Fruit fly (Drosophila melanogaster): Measurements from ENCODE around the gene Uros2.
A peak's percentile ranks its signal among the peaks of the same experiment; 100 is the strongest.

Gene Uros2

dm6 chr3R:15792427-15792826 is 4.1 kb downstream of the Uros2 start, which contains the start of gene Acyp2 (continued):
- TF ChIP-seq gt (GFP tag; IDR thresholded peaks at IDR 0.05) (no peak), CG18619 (GFP tag; optimal IDR thresholded peaks at IDR 0.05) (no peak), phol (tag; optimal IDR thresholded peaks at IDR 0.05) (peak; percentile 40), ac (GFP tag; optimal IDR thresholded peaks at IDR 0.05) (no peak), CG42726 (GFP tag; IDR thresholded peaks at IDR 0.05; ENCODE audit: partially characterized antibody) (peak; percentile 42; the same call in 1 of the 2 replicates), gro (GFP tag; optimal IDR thresholded peaks at IDR 0.05) (no peak), CG17328 (GFP tag; IDR thresholded peaks at IDR 0.05) (no peak), unpg (GFP tag; optimal IDR thresholded peaks at IDR 0.05) (no peak), Sin3A (optimal IDR thresholded peaks at IDR 0.05) (peak; percentile 35), CG12942 (GFP tag; optimal IDR thresholded peaks at IDR 0.05) (peak; percentile 28), Lim3 (GFP tag; IDR thresholded peaks at IDR 0.05) (no peak), grn (GFP tag; optimal IDR thresholded peaks at IDR 0.05) (no peak), cwo (GFP tag; optimal IDR thresholded peaks at IDR 0.05) (no peak), CG14667 (GFP tag; IDR thresholded peaks at IDR 0.05) (no peak), dpn (GFP tag; optimal IDR thresholded peaks at IDR 0.05) (peak in 1 of 2 experiments; percentile 55), CG16813 (GFP tag; IDR thresholded peaks at IDR 0.05; ENCODE audit: partially characterized antibody) (peak; percentile 53; the same call in 2 of the 3 replicates), hkb (optimal IDR thresholded peaks at IDR 0.05) (no peak), hkb (GFP tag; IDR thresholded peaks at IDR 0.05) (0 out of 2 replicates have a peak, but pooled peaks have one; percentile 13), Awh (GFP tag; IDR thresholded peaks at IDR 0.05) (no peak), Sry-β (GFP tag; optimal IDR thresholded peaks at IDR 0.05) (no peak), Opbp (GFP tag; IDR thresholded peaks at IDR 0.05; ENCODE audit: partially characterized antibody) (peak; percentile 59; the same call in 1 of the 3 replicates), mld (GFP tag; IDR thresholded peaks at IDR 0.05; ENCODE audit: partially characterized antibody) (no peak), CG6765 (GFP tag; optimal IDR thresholded peaks at IDR 0.05) (no peak), CG15269 (tag; optimal IDR thresholded peaks at IDR 0.05) (no peak), nau (GFP tag; optimal IDR thresholded peaks at IDR 0.05) (no peak), wor (GFP tag; IDR thresholded peaks at IDR 0.05) (no peak), crc (GFP tag; optimal IDR thresholded peaks at IDR 0.05) (peak; percentile 19), nerfin-1 (tag; optimal IDR thresholded peaks at IDR 0.05) (no peak), CG14860 (GFP tag; IDR thresholded peaks at IDR 0.05; ENCODE audit: partially characterized antibody) (no peak), Hand (GFP tag; optimal IDR thresholded peaks at IDR 0.05) (no peak), CG9609 (GFP tag; optimal IDR thresholded peaks at IDR 0.05) (no peak), HLH3B (GFP tag; IDR thresholded peaks at IDR 0.05) (no peak), CG11085 (GFP tag; IDR thresholded peaks at IDR 0.05) (no peak), Ravus (GFP tag; IDR thresholded peaks at IDR 0.05) (no peak), Dp (GFP tag; optimal IDR thresholded peaks at IDR 0.05) (peak; percentile 53), salm (tag; optimal IDR thresholded peaks at IDR 0.05) (no peak), disco-r (GFP tag; optimal IDR thresholded peaks at IDR 0.05) (no peak), BtbVII (GFP tag; optimal IDR thresholded peaks at IDR 0.05) (no peak), cad (GFP tag; optimal IDR thresholded peaks at IDR 0.05) (no peak), ash1 (GFP tag; optimal IDR thresholded peaks at IDR 0.05) (no peak), HLH4C (GFP tag; IDR thresholded peaks at IDR 0.05; ENCODE audit: partially characterized antibody) (0 out of 3 replicates have a peak, but pooled peaks have one; percentile 15), amos (GFP tag; IDR thresholded peaks at IDR 0.05; ENCODE audit: partially characterized antibody) (peak; percentile 62), Hr39 (optimal IDR thresholded peaks at IDR 0.05) (no peak), HmgZ (tag; optimal IDR thresholded peaks at IDR 0.05) (peak; percentile 70), CG10565 (GFP tag; optimal IDR thresholded peaks at IDR 0.05) (no peak), CG18599 (GFP tag; optimal IDR thresholded peaks at IDR 0.05) (no peak), CG11695 (GFP tag; IDR thresholded peaks at IDR 0.05) (no peak), CG15011 (GFP tag; optimal IDR thresholded peaks at IDR 0.05) (no peak), fd96Cb (tag; optimal IDR thresholded peaks at IDR 0.05) (no peak), CHES-1-like (GFP tag; optimal IDR thresholded peaks at IDR 0.05) (peak; percentile 0), Blimp-1 (GFP tag; optimal IDR thresholded peaks at IDR 0.05) (no peak)

Measured in whole organism, embryonic.